Fruit fly (Drosophila melanogaster) Kc167 (cell line): ENCODE measurements around the gene Nepl6.

Experiments used
- Myc ChIP-seq: fragments of >200 bp; optimal IDR thresholded peaks from 2 replicates; lab custom pipeline; 2017; ENCODE audit warnings: missing external identifiers
- Sin3A ChIP-seq: fragments of >200 bp; optimal IDR thresholded peaks from 2 replicates; lab custom pipeline; 2018; ENCODE audit warnings: missing external identifiers
- h ChIP-seq: fragments of >200 bp; optimal IDR thresholded peaks from 3 replicates; lab custom pipeline; 2018; ENCODE audit warnings: missing external identifiers
- psq ChIP-seq: fragments of >200 bp; optimal IDR thresholded peaks from 2 replicates; lab custom pipeline; 2017; ENCODE audit warnings: missing external identifiers
- ttk ChIP-seq: sonication (Bioruptor generic); optimal IDR thresholded peaks from 2 replicates; lab custom pipeline; 2017; ENCODE audit warnings: missing external identifiers

DNA sequence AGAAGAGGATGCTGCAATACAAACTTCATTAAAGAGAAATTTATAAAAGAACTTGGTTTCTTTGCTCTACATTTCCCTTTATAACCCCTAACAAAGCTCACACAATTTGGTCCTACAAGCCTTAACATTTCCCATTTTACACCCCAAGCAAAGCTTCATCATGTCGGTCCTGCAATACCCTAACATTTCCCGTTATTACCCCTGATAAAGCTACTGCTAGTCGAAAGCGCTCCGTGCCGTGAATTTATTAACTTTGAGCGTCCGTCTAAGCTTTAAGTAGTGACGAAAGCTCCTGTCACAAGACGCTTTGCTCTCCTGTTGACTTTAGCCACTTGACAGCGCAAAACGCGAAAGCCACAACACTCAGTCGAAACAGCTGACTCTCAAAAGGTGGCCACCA is 26.6 kb upstream of the Nepl6 start, which contains the start of gene CG13982:
- no peak for TF ChIP-seq Sin3A (lab: Kevin White, UChicago)
- no peak for TF ChIP-seq ttk (lab: Kevin White, UChicago)
- TF ChIP-seq psq (lab: Kevin White, UChicago), result no peak
- TF ChIP-seq Myc (lab: Kevin White, UChicago), result no peak
- no peak for TF ChIP-seq h (lab: Kevin White, UChicago)
